Worm (Caenorhabditis elegans) whole organism, early embryonic: ENCODE measurements around the gene Y53G8AL.4.

ENCODE experiments used
- B0310.2 ChIP-seq: sonication (generic microtip); optimal IDR thresholded peaks from 2 replicates; lab custom pipeline; 2016; ENCODE audit warnings: mild to moderate bottlenecking, missing genetic modification characterization, missing compliant biosample characterization
- ama-1 ChIP-seq: fragments of 150-350 bp; optimal IDR thresholded peaks from 2 replicates; lab custom pipeline; 2014
- ceh-36 ChIP-seq: sonication (generic microtip); optimal IDR thresholded peaks from 2 replicates; lab custom pipeline; 2016; ENCODE audit warnings: missing genetic modification characterization, inconsistent platforms, missing compliant biosample characterization
- hmbx-1 ChIP-seq: sonication (generic microtip); optimal IDR thresholded peaks from 2 replicates; lab custom pipeline; 2016; ENCODE audit warnings: mild to moderate bottlenecking, missing genetic modification characterization, missing compliant biosample characterization
- scrt-1 ChIP-seq: fragments of 200-800 bp; sonication (Bioruptor generic); IDR thresholded peaks from 2 replicates; pipeline ENCODE4 v1.3.6; 2022; ENCODE audit warnings: missing genetic modification characterization, missing compliant biosample characterization
- sea-1 ChIP-seq: fragments of 200-800 bp; sonication (Bioruptor generic); conservative IDR thresholded peaks from 2 replicates; pipeline ENCODE4 v1.3.6; 2022; ENCODE audit warnings: missing genetic modification characterization, missing compliant biosample characterization
- tbx-37 ChIP-seq: fragments of 200-800 bp; sonication (Bioruptor generic); conservative IDR thresholded peaks from 2 replicates; pipeline ENCODE4 v1.3.6; 2022; ENCODE audit warnings: missing genetic modification reagents, missing genetic modification characterization, missing compliant biosample characterization
- tra-4 ChIP-seq: sonication (generic microtip); optimal IDR thresholded peaks from 2 replicates; lab custom pipeline; 2017; ENCODE audit warnings: missing genetic modification characterization, missing compliant biosample characterization

DNA sequence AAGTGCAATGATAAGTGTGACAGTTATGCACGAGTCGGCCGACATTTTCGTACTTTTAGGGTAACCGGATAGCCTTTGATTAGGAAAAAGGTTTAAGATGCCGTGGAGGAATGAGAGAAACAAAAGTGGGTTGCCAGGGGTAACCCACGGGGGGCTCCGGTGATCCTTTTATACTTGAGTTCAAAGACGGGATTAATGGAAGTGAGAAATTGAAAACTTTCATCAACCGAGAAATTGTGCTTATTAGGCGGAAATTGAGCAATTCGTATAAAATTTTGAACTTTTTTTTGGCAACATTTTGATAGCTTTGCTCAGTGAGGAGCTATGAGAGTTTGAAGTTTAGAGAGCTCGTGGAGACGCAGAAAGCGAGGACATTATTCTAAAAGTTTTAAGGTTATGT, 5.1 kb upstream of the Y53G8AL.4 start, which contains the start of gene Y53G8AM.4:
- TF ChIP-seq tra-4 = no peak
- TF ChIP-seq ama-1 (lab: Kevin White, UChicago) = no peak
- TF ChIP-seq tbx-37 (GFP tag; lab: Robert Waterston, UW) = no peak
- TF ChIP-seq hmbx-1 = no peak
- TF ChIP-seq scrt-1 (GFP tag; lab: Robert Waterston, UW) = no peak
- TF ChIP-seq B0310.2 (tag; lab: Kevin White, UChicago) = no peak
- no peak for TF ChIP-seq ceh-36 (tag; lab: Kevin White, UChicago)
- no peak for TF ChIP-seq sea-1 (GFP tag; lab: Robert Waterston, UW)
